Fruit fly (Drosophila melanogaster) whole organism, prepupa: ENCODE data around the gene Vps33B.

ENCODE experiments used
- Blimp-1 ChIP-seq: fragments of 200-800 bp; sonication (Bioruptor generic); optimal IDR thresholded peaks from 3 replicates; lab custom pipeline; 2017; ENCODE audit warnings: missing biosample characterization, missing genetic modification characterization, mild to moderate bottlenecking, moderate library complexity, missing genetic modification reagents
- CG10631 ChIP-seq: fragments of 200-800 bp; sonication (Bioruptor generic); optimal IDR thresholded peaks from 2 replicates; lab custom pipeline; 2016; ENCODE audit warnings: missing biosample characterization, missing genetic modification characterization
- CG11294 ChIP-seq: fragments of 200-800 bp; sonication (Bioruptor generic); IDR thresholded peaks from 2 replicates; pipeline ENCODE4 v1.3.6; 2022; ENCODE audit warnings: missing biosample characterization, missing genetic modification characterization
- CG15336 ChIP-seq: fragments of 200-800 bp; sonication (Bioruptor generic); IDR thresholded peaks from 2 replicates; pipeline ENCODE4 v1.3.6; 2022; ENCODE audit warnings: missing biosample characterization, missing genetic modification characterization
- CG1621 ChIP-seq: fragments of 200-800 bp; sonication (Bioruptor generic); optimal IDR thresholded peaks from 3 replicates; lab custom pipeline; 2018; ENCODE audit warnings: missing biosample characterization, mild to moderate bottlenecking, missing genetic modification characterization
- CG16779 ChIP-seq: fragments of 200-800 bp; sonication (Bioruptor generic); optimal IDR thresholded peaks from 3 replicates; lab custom pipeline; 2017; ENCODE audit warnings: missing biosample characterization, mild to moderate bottlenecking, missing genetic modification characterization
- CG31627 ChIP-seq: fragments of 200-800 bp; sonication (Bioruptor generic); optimal IDR thresholded peaks from 3 replicates; lab custom pipeline; 2016; ENCODE audit warnings: missing biosample characterization, missing genetic modification characterization
- CG34406 ChIP-seq: fragments of 200-800 bp; sonication (Bioruptor generic); optimal IDR thresholded peaks from 3 replicates; lab custom pipeline; 2016; ENCODE audit warnings: missing biosample characterization, missing genetic modification characterization
- CG3919 ChIP-seq: fragments of 200-800 bp; sonication (Bioruptor generic); optimal IDR thresholded peaks from 3 replicates; lab custom pipeline; 2016; ENCODE audit warnings: missing biosample characterization, missing genetic modification characterization
- CG4318 ChIP-seq: fragments of 200-800 bp; sonication (Bioruptor generic); optimal IDR thresholded peaks from 3 replicates; lab custom pipeline; 2017; ENCODE audit warnings: missing biosample characterization, mild to moderate bottlenecking, missing genetic modification characterization
- CG6276 ChIP-seq: fragments of 200-800 bp; sonication (Bioruptor generic); optimal IDR thresholded peaks from 2 replicates; lab custom pipeline; 2017; ENCODE audit warnings: missing biosample characterization, mild to moderate bottlenecking, missing genetic modification characterization
- CG6792 ChIP-seq: fragments of 200-800 bp; sonication (Bioruptor generic); optimal IDR thresholded peaks from 3 replicates; lab custom pipeline; 2016; ENCODE audit warnings: missing biosample characterization, missing genetic modification characterization
- CG6854 ChIP-seq: fragments of 200-800 bp; sonication (Bioruptor generic); optimal IDR thresholded peaks from 2 replicates; lab custom pipeline; 2017; ENCODE audit warnings: missing biosample characterization, mild to moderate bottlenecking, missing genetic modification characterization
- CG7368 ChIP-seq: fragments of 200-800 bp; sonication (Bioruptor generic); optimal IDR thresholded peaks from 3 replicates; lab custom pipeline; 2016; ENCODE audit warnings: missing biosample characterization, missing genetic modification characterization
- CG8119 ChIP-seq: fragments of 200-800 bp; sonication (Bioruptor generic); IDR thresholded peaks from 3 replicates; pipeline ENCODE4 v1.3.6; 2022; ENCODE audit warnings: missing biosample characterization, missing genetic modification characterization
- CG8319 ChIP-seq: fragments of 200-800 bp; sonication (Bioruptor generic); optimal IDR thresholded peaks from 3 replicates; lab custom pipeline; 2016; ENCODE audit warnings: missing biosample characterization, missing genetic modification characterization
- CG8632 ChIP-seq: fragments of 200-800 bp; sonication (Bioruptor generic); optimal IDR thresholded peaks from 3 replicates; lab custom pipeline; 2016; ENCODE audit warnings: missing biosample characterization, missing genetic modification characterization
- CG9139 ChIP-seq: fragments of 200-800 bp; sonication (Bioruptor generic); optimal IDR thresholded peaks from 3 replicates; lab custom pipeline; 2017; ENCODE audit warnings: missing biosample characterization, mild to moderate bottlenecking, missing genetic modification characterization
- Eip75B ChIP-seq: fragments of 200-800 bp; sonication (Bioruptor generic); optimal IDR thresholded peaks from 3 replicates; lab custom pipeline; 2016; ENCODE audit warnings: missing biosample characterization, missing genetic modification characterization
- Eip78C ChIP-seq: fragments of 200-800 bp; sonication (Bioruptor generic); peaks from one replicate; lab custom pipeline; 2016; ENCODE audit warnings: missing biosample characterization, missing genetic modification characterization
- Eip93F ChIP-seq: fragments of 200-800 bp; sonication (Bioruptor generic); optimal IDR thresholded peaks from 2 replicates; lab custom pipeline; 2016; ENCODE audit warnings: missing biosample characterization, mild to moderate bottlenecking, missing genetic modification characterization
- Ets21C ChIP-seq: fragments of 200-800 bp; sonication (Bioruptor generic); optimal IDR thresholded peaks from 3 replicates; lab custom pipeline; 2016; ENCODE audit warnings: missing biosample characterization, missing genetic modification characterization
- Ets96B ChIP-seq: fragments of 200-800 bp; optimal IDR thresholded peaks from 2 replicates; lab custom pipeline; 2019; ENCODE audit warnings: missing biosample characterization, mild to moderate bottlenecking, missing genetic modification characterization, moderate library complexity
- Hr38 ChIP-seq: sonication (Bioruptor generic); optimal IDR thresholded peaks from 2 replicates; lab custom pipeline; 2016; ENCODE audit warnings: missing biosample characterization, missing genetic modification characterization
- Hr39 ChIP-seq: fragments of 200-800 bp; sonication (Bioruptor generic); optimal IDR thresholded peaks from 2 replicates; lab custom pipeline; 2016; ENCODE audit warnings: missing biosample characterization, missing genetic modification characterization
- Hr4 ChIP-seq: fragments of 200-800 bp; sonication (Bioruptor generic); optimal IDR thresholded peaks from 3 replicates; lab custom pipeline; 2016; ENCODE audit warnings: missing biosample characterization, missing genetic modification characterization
- Lpt ChIP-seq: fragments of 200-800 bp; sonication (Bioruptor generic); optimal IDR thresholded peaks from 3 replicates; lab custom pipeline; 2016; ENCODE audit warnings: missing biosample characterization, missing genetic modification characterization
- Met ChIP-seq: fragments of 200-800 bp; sonication (Bioruptor generic); optimal IDR thresholded peaks from 3 replicates; lab custom pipeline; 2016; ENCODE audit warnings: missing biosample characterization, missing genetic modification characterization
- OdsH ChIP-seq: fragments of 200-800 bp; sonication (Bioruptor generic); optimal IDR thresholded peaks from 3 replicates; lab custom pipeline; 2016; ENCODE audit warnings: missing biosample characterization, missing genetic modification characterization
- Smox ChIP-seq: fragments of 200-800 bp; sonication (Bioruptor generic); optimal IDR thresholded peaks from 3 replicates; lab custom pipeline; 2016; ENCODE audit warnings: missing biosample characterization, missing genetic modification characterization
- Sox102F ChIP-seq: fragments of 200-800 bp; sonication (Bioruptor generic); optimal IDR thresholded peaks from 2 replicates; lab custom pipeline; 2016; ENCODE audit warnings: missing biosample characterization, mild to moderate bottlenecking, missing genetic modification characterization
- Sox14 ChIP-seq: fragments of 200-800 bp; sonication (Bioruptor generic); optimal IDR thresholded peaks from 3 replicates; lab custom pipeline; 2016; ENCODE audit warnings: missing biosample characterization, missing genetic modification characterization
- Sox15 ChIP-seq: fragments of 200-800 bp; sonication (Bioruptor generic); optimal IDR thresholded peaks from 3 replicates; lab custom pipeline; 2016; ENCODE audit warnings: missing biosample characterization, missing genetic modification characterization
- achi ChIP-seq: fragments of 200-800 bp; sonication (Bioruptor generic); optimal IDR thresholded peaks from 3 replicates; lab custom pipeline; 2016; ENCODE audit warnings: missing biosample characterization, missing genetic modification characterization
- acj6 ChIP-seq: fragments of 200-800 bp; sonication (Bioruptor generic); optimal IDR thresholded peaks from 3 replicates; lab custom pipeline; 2016; ENCODE audit warnings: missing biosample characterization, missing genetic modification characterization
- cyc ChIP-seq: fragments of 200-800 bp; sonication (Bioruptor generic); optimal IDR thresholded peaks from 3 replicates; lab custom pipeline; 2016; ENCODE audit warnings: missing biosample characterization, missing genetic modification characterization
- dac ChIP-seq: fragments of 200-800 bp; sonication (Bioruptor generic); optimal IDR thresholded peaks from 2 replicates; lab custom pipeline; 2017; ENCODE audit warnings: missing biosample characterization, mild to moderate bottlenecking, missing genetic modification characterization
- eg ChIP-seq: fragments of 200-800 bp; sonication (Bioruptor generic); IDR thresholded peaks from 3 replicates; pipeline ENCODE4 v1.3.6; 2022; ENCODE audit warnings: missing biosample characterization, missing genetic modification characterization
- esn ChIP-seq: fragments of 200-800 bp; sonication (Bioruptor generic); optimal IDR thresholded peaks from 2 replicates; lab custom pipeline; 2016; ENCODE audit warnings: missing biosample characterization, mild to moderate bottlenecking, missing genetic modification characterization, moderate library complexity
- fd85E ChIP-seq: fragments of 200-800 bp; sonication (Bioruptor generic); optimal IDR thresholded peaks from 3 replicates; lab custom pipeline; 2016; ENCODE audit warnings: missing biosample characterization, missing genetic modification characterization
- fkh ChIP-seq: fragments of 200-800 bp; sonication (Bioruptor generic); optimal IDR thresholded peaks from 3 replicates; lab custom pipeline; 2017; ENCODE audit warnings: missing biosample characterization, mild to moderate bottlenecking, missing genetic modification characterization, moderate library complexity
- net ChIP-seq: fragments of 200-800 bp; sonication (Bioruptor generic); optimal IDR thresholded peaks from 3 replicates; lab custom pipeline; 2016; ENCODE audit warnings: missing biosample characterization, missing genetic modification characterization
- pdm3 ChIP-seq: fragments of 200-800 bp; sonication (Bioruptor generic); optimal IDR thresholded peaks from 3 replicates; lab custom pipeline; 2016; ENCODE audit warnings: missing biosample characterization, missing genetic modification characterization
- salr ChIP-seq, 2 experiments: fragments of 200-800 bp; sonication (Bioruptor generic); optimal IDR thresholded peaks; 3 replicates each; lab custom pipeline; 2016 to 2018; ENCODE audit warnings: missing biosample characterization in 2 of 2, missing genetic modification characterization in 2 of 2, mild to moderate bottlenecking in 1 of 2
- spab ChIP-seq: fragments of 200-800 bp; sonication (Bioruptor generic); optimal IDR thresholded peaks from 2 replicates; lab custom pipeline; 2017; ENCODE audit warnings: missing biosample characterization, mild to moderate bottlenecking, missing genetic modification characterization, missing genetic modification reagents
- ss ChIP-seq, 2 experiments: fragments of 200-800 bp; sonication (Bioruptor generic); optimal IDR thresholded peaks; 2 replicates in 1 of 2; 3 replicates in 1 of 2; lab custom pipeline; 2017 to 2018; ENCODE audit warnings: mild to moderate bottlenecking in 2 of 2, missing biosample characterization in 2 of 2, missing genetic modification characterization in 2 of 2, moderate library complexity in 1 of 2
- svp ChIP-seq: fragments of 200-800 bp; sonication (Bioruptor generic); peaks from one replicate; lab custom pipeline; 2016; ENCODE audit warnings: missing biosample characterization, missing genetic modification characterization
- topi ChIP-seq: fragments of 200-800 bp; sonication (Bioruptor generic); optimal IDR thresholded peaks from 3 replicates; lab custom pipeline; 2016; ENCODE audit warnings: missing biosample characterization, missing genetic modification characterization
- vri ChIP-seq: fragments of 200-800 bp; sonication (Bioruptor generic); optimal IDR thresholded peaks from 3 replicates; lab custom pipeline; 2016; ENCODE audit warnings: missing biosample characterization, mild to moderate bottlenecking, missing genetic modification characterization

Gene Vps33B

dm6 chr3R:25517521-25517920, 44.2 kb downstream of the Vps33B start (continued):
- TF ChIP-seq Sox102F (no peak), Eip93F (no peak), dac (GFP tag; lab: Kevin White, UChicago) (no peak), cyc (GFP tag; lab: Kevin White, UChicago) (no peak), Smox (GFP tag; lab: Kevin White, UChicago) (peak; percentile 22), CG8632 (GFP tag; lab: Kevin White, UChicago) (no peak), net (GFP tag; lab: Kevin White, UChicago) (no peak), CG6854 (GFP tag; lab: Kevin White, UChicago) (no peak), CG3919 (no peak), CG6792 (GFP tag; lab: Kevin White, UChicago) (peak; percentile 35), Eip75B (GFP tag; lab: Kevin White, UChicago) (peak; percentile 15), CG1621 (no peak), eg (GFP tag; lab: Robert Waterston, UW) (no peak), CG34406 (GFP tag; lab: Kevin White, UChicago) (peak; percentile 16), Hr4 (GFP tag; lab: Kevin White, UChicago) (peak; percentile 17), CG8319 (GFP tag; lab: Kevin White, UChicago) (no peak), svp (GFP tag; lab: Kevin White, UChicago) (peak; percentile 59), CG15336 (GFP tag; lab: Robert Waterston, UW) (no peak), fkh (no peak)

dm6 chr3R:25518099-25518567, 44.8 kb downstream of the Vps33B start:
- no peak for TF ChIP-seq esn (GFP tag; lab: Kevin White, UChicago)
- peak; percentile 14 for TF ChIP-seq CG1621
- peak; percentile 8 for TF ChIP-seq CG6276 (GFP tag; lab: Kevin White, UChicago)
- peak; percentile 11 for TF ChIP-seq CG7368 (GFP tag; lab: Kevin White, UChicago)
- TF ChIP-seq CG6854 (GFP tag; lab: Kevin White, UChicago) = peak; percentile 65
- TF ChIP-seq CG8319 (GFP tag; lab: Kevin White, UChicago) = no peak
- TF ChIP-seq Ets21C (GFP tag; lab: Kevin White, UChicago) = no peak
- no peak for TF ChIP-seq Lpt
- TF ChIP-seq eg (GFP tag; lab: Robert Waterston, UW) = no peak
- no peak for TF ChIP-seq Sox14 (GFP tag; lab: Kevin White, UChicago)
- TF ChIP-seq CG31627 = no peak
- TF ChIP-seq pdm3 = peak; percentile 3
- peak; percentile 23 for TF ChIP-seq vri (GFP tag; lab: Kevin White, UChicago)
- no peak for TF ChIP-seq svp (GFP tag; lab: Kevin White, UChicago)
- TF ChIP-seq Sox15 = no peak
- TF ChIP-seq CG10631 (GFP tag; lab: Kevin White, UChicago) = no peak
- TF ChIP-seq Met (GFP tag; lab: Kevin White, UChicago) = no peak
- TF ChIP-seq acj6 = no peak
- TF ChIP-seq Hr4 (GFP tag; lab: Kevin White, UChicago) = no peak
- TF ChIP-seq topi (GFP tag; lab: Kevin White, UChicago) = peak; percentile 21
- peak; percentile 51 to 54 for TF ChIP-seq ss (GFP tag; optimal IDR thresholded peaks at IDR 0.05; lab: Kevin White, UChicago)
- no peak for TF ChIP-seq Sox102F
- no peak for TF ChIP-seq CG8632 (GFP tag; lab: Kevin White, UChicago)
- peak; percentile 73 for TF ChIP-seq Eip78C
- no peak for TF ChIP-seq dac (GFP tag; lab: Kevin White, UChicago)
- TF ChIP-seq CG15336 (GFP tag; lab: Robert Waterston, UW) = peak; percentile 45; the same call in 1 of the 2 replicates
- TF ChIP-seq CG4318 = no peak
- TF ChIP-seq Smox (GFP tag; lab: Kevin White, UChicago) = no peak
- no peak for TF ChIP-seq achi (GFP tag; lab: Kevin White, UChicago)
- TF ChIP-seq Blimp-1 = no peak
- no peak for TF ChIP-seq CG11294 (GFP tag; lab: Robert Waterston, UW)
- peak; percentile 37 for TF ChIP-seq spab (GFP tag; lab: Kevin White, UChicago)
- TF ChIP-seq CG8119 (GFP tag; lab: Robert Waterston, UW) = peak; percentile 54; the same call in 2 of the 3 replicates
- TF ChIP-seq CG16779 = peak; percentile 39
- TF ChIP-seq CG3919 = no peak
- no peak for TF ChIP-seq salr (GFP tag; optimal IDR thresholded peaks at IDR 0.05; lab: Kevin White, UChicago)
- TF ChIP-seq fkh = no peak
- peak; percentile 64 for TF ChIP-seq CG9139 (GFP tag; lab: Kevin White, UChicago)
- TF ChIP-seq Hr38 (GFP tag; lab: Kevin White, UChicago) = no peak
- TF ChIP-seq fd85E (GFP tag; lab: Kevin White, UChicago) = no peak
- TF ChIP-seq CG6792 (GFP tag; lab: Kevin White, UChicago) = no peak
- no peak for TF ChIP-seq OdsH
- no peak for TF ChIP-seq cyc (GFP tag; lab: Kevin White, UChicago)
- no peak for TF ChIP-seq Hr39 (GFP tag; lab: Kevin White, UChicago)
- TF ChIP-seq Ets96B = peak; percentile 14
